Worm (Caenorhabditis elegans): ENCODE data around the gene F42A10.9.

Gene F42A10.9

DNA sequence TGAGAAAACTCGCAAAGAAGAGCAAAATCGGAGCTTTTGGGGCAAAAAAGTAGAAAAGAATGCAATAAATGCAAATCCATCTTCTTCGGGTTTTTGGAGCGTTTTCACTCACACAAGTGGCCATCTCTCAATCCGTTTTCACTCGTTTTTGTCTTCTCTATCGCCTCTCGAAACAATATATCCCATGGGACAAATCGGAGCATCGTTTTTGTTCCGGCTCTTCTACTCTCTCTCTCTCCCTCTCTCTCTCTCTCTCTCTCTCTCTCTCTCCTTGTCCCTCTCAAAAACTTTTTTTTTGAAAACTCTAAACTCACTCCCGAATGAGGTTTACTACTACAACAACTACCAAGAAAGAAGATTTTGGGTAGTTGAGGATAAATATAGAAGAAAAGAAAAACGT, 22.8 kb upstream of the F42A10.9 start:
- TF ChIP-seq bed-2 (GFP tag; IDR thresholded peaks at IDR 0.05) (no peak), snpc-1.1 (tag; optimal IDR thresholded peaks at IDR 0.05; ENCODE audit: insufficient read depth) (no peak), egrh-3 (GFP tag; IDR thresholded peaks at IDR 0.05) (0 out of 2 replicates have a peak, but pooled peaks have one; percentile 14), B0019.2 (GFP tag; conservative IDR thresholded peaks at IDR 0.05) (0 out of 2 replicates have a peak, but pooled peaks have one; percentile 26), ekl-4 (GFP tag; IDR thresholded peaks at IDR 0.05) (0 out of 2 replicates have a peak, but pooled peaks have one; percentile 30), mcd-1 (GFP tag; IDR thresholded peaks at IDR 0.05) (0 out of 2 replicates have a peak, but pooled peaks have one; percentile 16), ets-4 (GFP tag; optimal IDR thresholded peaks at IDR 0.05) (no peak), pbrm-1 (GFP tag; IDR thresholded peaks at IDR 0.05) (0 out of 2 replicates have a peak, but pooled peaks have one; percentile 39)

DNA sequence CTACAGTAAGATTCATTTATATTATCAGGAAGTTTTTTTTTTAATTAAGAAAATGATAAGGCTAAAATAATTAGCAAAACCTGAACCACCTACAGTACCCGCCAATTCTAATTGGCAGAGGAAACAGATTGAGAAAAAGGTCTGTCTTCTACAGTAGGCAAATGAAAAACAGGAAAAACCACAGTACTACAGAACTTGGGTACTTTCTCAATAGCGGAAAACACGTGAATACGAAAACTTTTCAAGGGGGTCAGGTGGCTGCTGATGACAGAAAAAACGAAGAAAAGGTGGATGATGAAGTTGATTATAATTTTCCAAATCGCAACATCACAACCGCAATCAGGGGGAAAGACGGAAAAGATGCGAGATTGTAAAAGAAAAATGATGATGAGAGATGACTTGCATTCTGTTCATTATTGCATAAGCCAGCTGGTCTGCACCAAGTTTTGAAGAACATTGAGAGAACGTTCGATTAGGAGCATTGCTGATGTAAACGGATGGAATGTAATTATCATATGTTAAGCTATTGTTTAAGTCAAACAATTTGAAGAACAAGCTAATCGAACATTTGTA, 19.9 kb upstream of the F42A10.9 start:
- TF ChIP-seq ztf-26 (tag; optimal IDR thresholded peaks at IDR 0.05) (peak; percentile 14), dox-1 (GFP tag; IDR thresholded peaks at IDR 0.05) (no peak), aptf-3 (GFP tag; IDR thresholded peaks at IDR 0.05) (no peak), sea-2 (GFP tag; IDR thresholded peaks at IDR 0.05) (no peak), K12H6.12 (tag; optimal IDR thresholded peaks at IDR 0.05) (no peak)

DNA sequence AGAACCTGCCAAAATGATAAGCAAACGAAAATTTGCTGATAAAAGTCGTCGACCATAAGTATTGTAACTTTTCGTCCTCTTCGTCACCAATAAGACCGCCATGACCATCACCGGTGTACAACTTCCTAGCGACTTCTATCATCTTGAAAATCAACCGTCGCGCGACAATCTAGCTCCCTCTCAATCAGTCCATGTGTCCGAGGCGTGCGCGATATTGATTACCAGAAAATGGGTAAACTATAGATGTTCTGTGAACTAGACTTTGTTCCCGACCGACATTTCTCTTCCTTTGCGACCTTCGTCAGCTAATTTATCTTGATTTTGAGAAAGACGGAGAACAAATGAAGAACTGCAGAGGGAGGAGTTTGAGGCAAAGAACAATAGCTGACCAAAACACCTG, 19.1 kb upstream of the F42A10.9 start:
- TF ChIP-seq ztf-26 (tag; optimal IDR thresholded peaks at IDR 0.05) (peak; percentile 54), K11D2.4 (GFP tag; IDR thresholded peaks at IDR 0.05) (no peak), nhr-80 (tag; optimal IDR thresholded peaks at IDR 0.05) (peak; percentile 35)

DNA sequence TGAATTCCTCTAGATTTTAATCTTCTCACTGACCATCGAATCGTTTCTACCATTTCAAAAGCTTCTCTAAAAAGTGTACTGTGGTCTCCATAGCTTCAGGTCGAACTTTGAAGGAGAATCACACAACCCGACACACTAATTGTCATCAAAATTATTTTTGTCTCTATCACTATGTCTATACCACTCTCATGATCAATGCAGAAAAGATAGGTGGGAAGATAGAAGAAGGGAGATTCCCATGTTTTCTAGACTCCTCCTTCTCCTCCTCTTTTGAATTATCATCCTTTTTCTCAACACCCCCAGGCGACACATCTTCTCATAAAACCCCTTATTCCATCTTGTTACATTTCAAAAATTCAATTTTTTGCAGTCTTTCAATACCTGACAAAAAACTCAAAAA, 18.5 kb upstream of the F42A10.9 start, which contains the start of gene Y42G9A.3:
Gene Y42G9A.3, plus strand, starts transcription at position 363 of the 400 bp plus-strand sequence.
- TF ChIP-seq let-526 (GFP tag; IDR thresholded peaks at IDR 0.05) (no peak), nhr-80 (tag; optimal IDR thresholded peaks at IDR 0.05) (peak; percentile 28)

DNA sequence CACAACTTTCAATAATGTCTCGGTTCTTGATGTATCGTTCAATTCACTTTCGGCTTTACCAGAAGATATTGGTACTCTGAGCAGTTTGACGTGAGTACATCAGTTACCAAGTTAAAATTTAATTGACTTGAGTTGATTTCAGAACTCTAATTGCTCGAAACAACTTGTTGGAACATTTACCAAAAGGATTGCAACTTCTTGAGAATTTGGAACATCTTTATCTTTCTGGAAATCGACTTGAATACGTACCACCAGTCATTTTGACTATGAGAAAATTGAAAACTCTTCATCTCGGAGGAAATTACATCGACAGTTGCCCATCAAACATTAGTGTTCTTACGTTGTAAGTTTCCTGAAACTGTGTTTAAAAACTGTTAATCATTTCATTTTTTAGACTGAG, 17.6 kb upstream of the F42A10.9 start:
- TF ChIP-seq let-526 (GFP tag; IDR thresholded peaks at IDR 0.05): no peak
- TF ChIP-seq lin-26 (GFP tag; IDR thresholded peaks at IDR 0.05): no peak
- TF ChIP-seq ekl-4 (GFP tag; IDR thresholded peaks at IDR 0.05): no peak
- TF ChIP-seq let-607 (tag; optimal IDR thresholded peaks at IDR 0.05): no peak
- no peak for TF ChIP-seq hlh-26 (GFP tag; conservative IDR thresholded peaks at IDR 0.05)
- no peak for TF ChIP-seq efl-1 (GFP tag; optimal IDR thresholded peaks at IDR 0.05)
- TF ChIP-seq sptf-2 (GFP tag; optimal IDR thresholded peaks at IDR 0.05): no peak
- TF ChIP-seq xnd-1 (tag; optimal IDR thresholded peaks at IDR 0.05): no peak
- no peak for TF ChIP-seq B0019.2 (GFP tag; conservative IDR thresholded peaks at IDR 0.05)
- TF ChIP-seq cebp-1 (GFP tag; IDR thresholded peaks at IDR 0.05): no peak
- no peak for TF ChIP-seq cebp-1 (tag; optimal IDR thresholded peaks at IDR 0.05)
- TF ChIP-seq dox-1 (GFP tag; IDR thresholded peaks at IDR 0.05): no peak
- no peak for TF ChIP-seq F37B4.10 (GFP tag; IDR thresholded peaks at IDR 0.05)
- TF ChIP-seq him-1 (tag; optimal IDR thresholded peaks at IDR 0.05): no peak
- no peak for TF ChIP-seq Y56A3A.18 (GFP tag; IDR thresholded peaks at IDR 0.05)
- TF ChIP-seq akir-1 (GFP tag; optimal IDR thresholded peaks at IDR 0.05): no peak
- no peak for TF ChIP-seq snpc-1.1 (tag; optimal IDR thresholded peaks at IDR 0.05; ENCODE audit: insufficient read depth)
- no peak for TF ChIP-seq ztf-3 (GFP tag; optimal IDR thresholded peaks at IDR 0.05)
- no peak for TF ChIP-seq attf-3 (GFP tag; conservative IDR thresholded peaks at IDR 0.05)

Data from whole organism, young adult.